Worm (Caenorhabditis elegans) whole organism, L4/young adult: ENCODE measurements around the gene Y46G5A.38.

ENCODE experiments used
- W03F9.2 ChIP-seq: fragments of 150-350 bp; optimal IDR thresholded peaks from 2 replicates; lab custom pipeline; 2014; ENCODE audit warnings: missing biosample characterization, missing genetic modification characterization
- dao-5 ChIP-seq: sonication (generic microtip); optimal IDR thresholded peaks from 2 replicates; lab custom pipeline; 2016; ENCODE audit warnings: missing genotype, missing genetic modification characterization, moderate library complexity, missing compliant biosample characterization
- him-1 ChIP-seq: sonication (generic microtip); optimal IDR thresholded peaks from 2 replicates; lab custom pipeline; 2016; ENCODE audit warnings: missing genotype, missing genetic modification reagents, missing genetic modification characterization, missing compliant biosample characterization

Y46G5A.38 gene

DNA sequence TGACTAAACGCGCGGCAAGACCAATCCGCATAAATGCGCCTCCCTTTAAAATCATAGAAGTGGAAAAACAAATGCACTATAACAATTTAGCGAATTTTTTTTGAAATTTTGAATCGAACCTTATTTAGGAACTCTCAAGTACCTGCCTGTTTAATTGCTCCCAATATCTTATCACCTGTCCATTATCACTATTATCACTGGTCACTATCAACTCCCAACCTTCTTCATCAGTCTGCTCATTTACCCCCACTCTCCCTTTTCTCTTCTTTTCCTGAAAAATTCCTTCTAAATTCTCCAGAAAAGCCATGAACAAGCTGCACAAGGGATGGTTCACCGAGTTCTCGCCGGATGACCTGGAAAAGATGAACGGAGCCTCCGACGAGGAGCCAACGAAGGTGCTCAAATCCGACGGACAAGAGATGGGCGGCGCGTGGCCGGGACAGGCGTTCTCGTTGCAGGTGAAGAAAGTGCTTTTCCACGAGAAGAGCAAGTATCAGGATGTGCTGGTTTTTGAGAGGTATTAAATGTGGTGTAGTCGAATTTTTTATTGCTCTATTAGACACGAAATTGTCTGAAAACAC lies 20.2 kb upstream of the Y46G5A.38 start, which contains the start of gene spds-1:
Gene spds-1, plus strand, starts transcription at position 298 of the 581 bp plus-strand sequence.
- no peak for TF ChIP-seq him-1
- no peak for TF ChIP-seq dao-5
- no peak for TF ChIP-seq W03F9.2 (tag; lab: Kevin White, UChicago)

DNA sequence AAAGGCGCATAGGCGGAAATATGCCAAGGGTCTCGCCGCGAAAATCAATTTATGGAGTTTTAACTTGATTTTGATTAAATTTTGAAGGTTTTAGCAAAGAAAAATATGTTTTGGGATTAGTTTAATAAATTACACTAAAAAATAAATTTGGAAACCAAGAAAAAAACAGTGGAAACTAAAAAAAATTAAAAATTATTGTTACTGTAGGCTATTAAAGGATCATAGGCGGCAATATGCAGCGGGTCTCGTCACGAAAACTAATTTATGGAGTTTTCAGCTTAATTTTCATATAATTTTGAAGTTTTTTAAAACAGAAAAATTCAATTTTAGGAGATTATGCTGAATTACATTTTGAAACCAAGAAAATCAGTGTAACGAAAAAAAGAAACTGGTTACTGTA lies 18.1 kb upstream of the Y46G5A.38 start:
- TF ChIP-seq dao-5 (no peak), him-1 (no peak), W03F9.2 (tag; lab: Kevin White, UChicago) (no peak)

DNA sequence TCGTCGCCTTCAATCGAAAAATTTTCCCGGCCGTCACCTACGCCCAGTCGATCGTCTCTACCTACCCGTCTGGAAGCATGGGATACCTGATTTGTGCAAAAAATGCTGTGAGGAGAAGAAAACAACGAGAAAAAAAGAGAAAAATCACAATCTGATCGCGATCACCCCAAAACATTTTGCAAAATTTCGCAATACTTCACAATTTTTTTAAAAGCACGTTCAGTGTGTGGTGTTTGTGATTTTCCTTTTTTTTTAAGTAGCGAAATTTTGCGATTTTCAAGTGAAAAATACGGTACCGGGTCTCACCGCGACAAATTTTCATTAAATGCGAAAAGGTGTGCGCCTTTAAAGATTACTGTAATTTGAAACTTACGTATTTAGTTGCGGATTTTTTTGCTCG lies 17.1 kb upstream of the Y46G5A.38 start:
- TF ChIP-seq him-1, result no peak

DNA sequence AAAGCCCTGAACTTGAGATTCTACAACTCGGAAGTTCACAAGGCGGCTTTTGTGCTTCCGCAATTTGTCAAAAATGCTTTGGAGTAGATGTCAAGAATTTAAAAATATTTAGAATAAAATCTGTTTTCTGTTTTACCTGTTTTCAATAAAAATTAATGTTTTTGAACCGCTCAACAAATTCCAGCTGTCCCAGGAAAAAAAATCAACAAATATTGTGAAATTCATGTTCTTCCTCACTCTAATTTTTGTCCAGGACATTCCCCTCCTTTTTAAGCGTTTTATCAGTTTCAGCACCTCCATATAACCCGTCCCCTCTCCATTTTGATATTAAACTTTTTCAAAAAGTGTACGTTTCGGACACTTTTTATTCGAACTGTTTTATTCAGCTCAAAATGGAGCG lies 16.1 kb upstream of the Y46G5A.38 start, which contains the start of gene Y46G5A.20:
Gene Y46G5A.20, plus strand, starts transcription at position 301 of the 400 bp plus-strand sequence.
- TF ChIP-seq dao-5, result no peak
- TF ChIP-seq him-1, result no peak
- TF ChIP-seq W03F9.2 (tag; lab: Kevin White, UChicago), result no peak

DNA sequence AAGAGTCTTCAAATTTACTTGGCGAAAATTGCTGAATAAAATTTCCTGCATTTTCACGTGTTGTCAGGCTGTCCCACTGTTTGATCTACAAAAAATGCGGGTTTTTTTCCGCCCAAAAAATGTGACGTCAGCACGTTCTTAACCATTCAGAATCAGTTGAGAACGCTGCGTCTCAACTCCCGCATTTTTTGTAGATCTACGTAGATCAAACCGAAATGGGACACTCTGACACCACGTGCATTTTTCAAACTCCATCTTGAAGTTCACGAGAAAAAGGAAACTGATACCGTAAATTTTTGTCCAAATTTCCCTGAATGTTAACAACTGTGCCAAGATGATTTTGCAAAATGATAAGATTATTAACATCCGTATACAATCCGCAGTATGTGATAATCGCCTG lies 13.6 kb upstream of the Y46G5A.38 start:
- no peak for TF ChIP-seq him-1
- no peak for TF ChIP-seq dao-5
- no peak for TF ChIP-seq W03F9.2 (tag; lab: Kevin White, UChicago)

DNA sequence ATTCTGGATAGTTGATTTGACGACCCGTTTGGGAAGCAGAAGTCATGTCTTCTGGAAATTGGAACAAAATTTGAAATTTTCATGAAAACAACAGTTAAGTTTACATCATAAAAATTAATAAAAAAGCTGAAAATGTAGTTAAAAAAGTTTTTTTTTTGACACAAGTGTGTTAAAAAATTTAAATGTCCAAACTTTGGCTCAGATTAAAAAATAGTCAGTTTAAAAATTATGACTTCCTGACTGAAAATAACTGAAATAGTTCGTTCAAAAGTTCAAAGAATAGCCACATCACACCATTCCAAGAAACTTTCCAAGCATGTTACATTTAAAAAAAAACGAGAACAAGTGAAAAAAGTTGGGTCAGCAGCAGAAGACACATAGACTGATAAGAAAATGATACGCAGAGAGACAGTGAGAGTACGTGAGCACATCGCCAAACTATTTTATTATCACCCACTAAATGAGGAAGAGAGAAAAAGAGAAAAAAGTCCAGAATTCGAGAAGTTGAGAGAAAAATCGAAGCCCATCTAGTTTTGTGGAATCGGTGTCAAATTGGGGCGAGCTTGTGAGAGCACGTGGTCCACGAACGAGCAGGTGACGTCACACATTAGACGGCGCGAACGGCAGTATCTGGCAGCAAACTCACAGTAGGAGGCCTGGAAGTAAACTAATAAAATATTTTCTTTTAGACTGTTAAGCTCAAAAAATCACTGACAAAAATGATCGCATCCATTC lies 10.3 kb upstream of the Y46G5A.38 start, which contains the start of gene acl-7:
Gene acl-7, minus strand, starts transcription at position 51 of the 735 bp plus-strand sequence.
- TF ChIP-seq him-1 (no peak), W03F9.2 (tag; lab: Kevin White, UChicago) (no peak), dao-5 (no peak)

DNA sequence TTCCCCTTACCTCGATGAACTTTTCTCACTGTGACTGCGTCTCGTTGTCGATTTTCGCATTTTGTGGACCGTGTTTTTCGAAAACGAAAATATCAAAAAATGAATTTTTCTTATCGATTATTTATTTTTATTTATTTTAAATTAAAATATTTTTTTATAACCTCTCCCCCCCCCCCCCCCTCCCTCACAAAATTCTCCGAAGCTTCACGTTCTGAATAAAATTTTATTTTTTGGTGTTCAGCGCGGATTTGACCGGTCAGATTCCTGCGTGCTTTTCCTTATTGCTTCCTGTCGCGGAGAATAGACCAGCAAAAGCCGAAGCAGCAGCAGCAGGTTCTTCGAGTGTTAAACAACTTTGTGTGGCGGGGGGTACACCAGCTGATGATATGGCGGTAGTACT lies 8.4 kb upstream of the Y46G5A.38 start, which contains the start of gene Y46G5A.22:
Gene Y46G5A.22, minus strand, starts transcription at position 101 of the 400 bp plus-strand sequence.
- TF ChIP-seq W03F9.2 (tag; lab: Kevin White, UChicago), result no peak
- TF ChIP-seq dao-5, result no peak
- TF ChIP-seq him-1, result no peak

DNA sequence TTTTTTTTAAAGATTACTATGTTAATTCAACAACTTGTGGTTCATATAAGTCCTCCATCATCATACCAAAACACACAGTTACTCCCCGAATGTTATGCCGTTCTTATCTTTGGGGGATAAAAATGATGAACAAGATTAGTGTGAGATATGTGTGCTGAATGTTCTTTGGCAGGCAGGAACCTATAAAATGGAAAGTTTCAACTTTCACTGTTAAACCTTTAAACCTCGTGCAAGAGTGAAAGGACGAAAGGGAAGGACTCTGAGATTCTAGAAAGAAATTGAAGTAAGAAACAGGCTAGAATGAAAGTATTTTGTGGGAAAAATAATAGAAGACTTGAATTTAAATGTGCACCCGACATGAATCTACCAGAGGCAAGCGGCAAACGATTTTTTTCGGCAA lies 6.9 kb upstream of the Y46G5A.38 start:
- TF ChIP-seq dao-5 (no peak), W03F9.2 (tag; lab: Kevin White, UChicago) (no peak), him-1 (no peak)

DNA sequence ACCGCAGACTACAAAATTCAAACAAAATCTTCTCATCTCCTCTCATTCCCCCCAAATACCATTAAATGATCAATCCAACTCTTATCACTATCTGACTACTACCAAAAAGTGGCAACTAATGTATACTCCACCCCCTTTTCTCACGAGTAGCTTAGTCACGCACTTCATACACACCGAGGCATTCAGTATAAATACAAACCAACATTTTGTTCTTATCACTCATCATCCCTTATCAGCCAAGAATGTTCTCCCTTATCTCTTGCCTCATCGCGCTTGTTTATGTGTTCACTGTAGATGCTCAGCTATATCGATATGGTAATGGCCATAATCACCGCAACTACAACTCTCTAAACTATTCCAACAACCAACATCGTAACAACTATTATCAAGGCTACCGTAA lies 3.4 kb upstream of the Y46G5A.38 start, which contains the start of gene Y46G5A.36:
Gene Y46G5A.36, plus strand, starts transcription at position 243 of the 400 bp plus-strand sequence.
- TF ChIP-seq W03F9.2 (tag; lab: Kevin White, UChicago), result no peak
- no peak for TF ChIP-seq him-1
- TF ChIP-seq dao-5, result no peak

DNA sequence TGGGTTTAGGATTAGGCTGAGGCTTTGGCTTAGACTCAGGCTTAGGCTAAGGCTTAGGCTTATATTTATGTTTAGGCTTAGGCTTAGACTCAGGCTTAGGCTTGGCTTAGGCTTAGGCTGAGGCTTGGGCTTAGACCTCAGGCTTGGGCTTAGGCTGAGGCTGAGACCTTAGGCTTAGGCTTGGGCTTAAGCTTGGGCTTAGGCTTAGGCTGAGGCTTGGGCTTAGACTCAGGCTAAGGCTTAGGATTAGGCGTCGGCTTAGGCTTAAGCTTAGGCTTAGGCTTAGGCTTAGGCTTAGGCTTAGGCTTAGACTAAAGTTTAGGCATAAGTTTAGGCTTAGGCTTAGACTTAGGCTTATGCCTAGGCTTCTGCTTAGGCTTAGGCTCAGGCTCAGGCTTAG lies 2.4 kb upstream of the Y46G5A.38 start:
- TF ChIP-seq him-1, result no peak
- no peak for TF ChIP-seq dao-5
- no peak for TF ChIP-seq W03F9.2 (tag; lab: Kevin White, UChicago)

DNA sequence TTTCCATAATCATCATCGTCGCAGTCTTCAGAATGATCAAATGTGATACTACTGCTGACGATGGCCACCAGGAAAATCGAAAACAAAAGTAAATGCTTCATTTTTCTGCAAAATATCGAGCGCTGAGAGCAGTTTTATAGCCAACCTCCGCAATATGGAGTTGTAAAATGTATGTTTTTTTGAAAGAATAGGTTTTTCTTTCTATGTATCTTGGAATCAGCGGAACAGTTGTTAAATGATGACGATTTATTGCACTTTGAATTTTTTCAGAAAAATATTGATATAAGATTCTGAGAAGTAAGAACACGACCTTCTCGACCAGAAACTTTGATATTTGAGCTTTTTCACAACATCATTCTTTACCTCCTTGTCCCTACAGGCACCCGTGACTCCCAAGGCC lies 2.0 kb downstream of the Y46G5A.38 start, which contains the start of gene Y46G5A.23:
Gene Y46G5A.23, minus strand, starts transcription at position 101 of the 400 bp plus-strand sequence.
- no peak for TF ChIP-seq him-1
- TF ChIP-seq W03F9.2 (tag; lab: Kevin White, UChicago), result no peak
- TF ChIP-seq dao-5, result no peak

DNA sequence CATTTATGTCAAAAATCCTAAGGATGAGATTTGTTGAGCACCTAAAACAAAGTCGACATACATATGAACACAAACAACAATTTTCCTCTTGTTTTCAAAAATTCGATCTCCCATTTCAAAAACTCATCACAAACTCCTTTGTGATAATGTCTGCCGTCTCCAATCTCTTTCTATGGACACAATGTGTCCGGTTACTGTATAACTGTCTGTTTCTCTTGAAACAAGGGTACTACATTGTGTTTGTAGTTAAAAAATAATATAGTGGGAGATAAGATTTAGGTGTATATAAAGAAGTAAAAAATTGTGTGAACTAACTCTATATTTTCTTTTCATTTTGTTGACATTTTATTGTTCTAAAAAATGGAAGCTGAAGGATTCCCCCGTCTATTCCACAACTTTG lies 3.5 kb downstream of the Y46G5A.38 start, which contains the start of gene bcmo-1:
Gene bcmo-1, plus strand, starts transcription at position 330 of the 400 bp plus-strand sequence.
- no peak for TF ChIP-seq dao-5

DNA sequence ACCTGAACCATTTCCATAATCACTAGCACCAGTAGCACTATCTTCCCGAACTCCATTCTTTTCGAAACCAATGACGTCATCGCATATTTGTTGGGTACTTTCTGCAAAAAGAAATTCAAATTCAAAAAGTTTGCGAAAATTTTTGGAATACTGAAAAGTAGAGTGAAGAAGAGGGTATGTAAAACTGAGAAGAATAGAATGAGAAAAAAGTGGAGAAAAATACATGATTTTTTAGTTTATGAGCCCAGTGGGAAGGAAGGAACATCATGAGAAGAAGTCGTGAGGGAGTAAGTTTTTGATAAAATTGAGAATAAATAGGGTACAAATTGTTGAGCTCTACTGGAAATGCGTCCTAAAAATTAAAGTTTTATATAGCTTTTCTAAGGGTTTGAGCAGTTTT lies 13.2 kb downstream of the Y46G5A.38 start, which contains the start of gene lgc-35:
Gene lgc-35, minus strand, starts transcription at position 101 of the 400 bp plus-strand sequence.
- no peak for TF ChIP-seq dao-5
- TF ChIP-seq him-1, result no peak
- no peak for TF ChIP-seq W03F9.2 (tag; lab: Kevin White, UChicago)

DNA sequence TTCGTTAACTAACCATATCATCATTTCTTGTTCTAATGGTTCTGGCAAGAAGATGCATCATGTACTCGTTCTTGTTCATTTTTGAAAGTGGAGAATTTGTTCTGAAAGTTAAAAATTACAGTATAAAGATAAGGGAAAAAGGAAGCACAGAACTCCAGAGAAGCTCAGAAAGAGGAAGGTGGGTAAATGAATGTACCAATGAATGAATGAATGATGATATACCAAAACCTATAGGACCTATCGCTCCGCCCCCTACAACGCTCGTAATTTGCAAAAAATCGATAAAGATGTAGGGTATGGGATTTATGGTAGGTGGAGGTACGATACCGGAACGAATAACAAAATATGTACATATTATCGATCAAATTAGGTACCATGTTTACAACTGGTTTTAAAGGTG lies 20.9 kb downstream of the Y46G5A.38 start, which contains the start of gene pes-10:
Gene pes-10, minus strand, starts transcription at position 101 of the 400 bp plus-strand sequence.
- TF ChIP-seq him-1 (no peak), W03F9.2 (tag; lab: Kevin White, UChicago) (no peak), dao-5 (no peak)

DNA sequence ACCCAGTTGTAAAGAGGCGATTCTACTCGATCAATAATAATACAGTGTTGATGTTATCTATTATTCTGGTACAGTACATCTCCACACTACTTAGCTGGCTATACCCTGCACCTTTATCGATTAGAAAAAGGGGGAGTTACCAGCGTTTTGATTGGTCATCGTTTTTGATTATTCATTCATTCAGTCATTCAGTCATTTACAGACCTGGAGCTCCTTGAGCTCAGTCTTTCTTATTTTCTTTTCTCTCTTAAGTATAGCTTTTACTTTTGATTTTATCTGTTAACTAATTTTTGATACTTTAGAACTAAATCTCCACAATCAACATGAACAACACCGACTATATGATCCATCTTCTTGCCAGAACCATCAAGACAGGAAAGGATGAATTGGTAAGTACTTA lies 23.3 kb downstream of the Y46G5A.38 start, which contains the start of gene Y46G5A.28:
Gene Y46G5A.28, plus strand, starts transcription at position 301 of the 400 bp plus-strand sequence.
- TF ChIP-seq him-1 (no peak), dao-5 (no peak), W03F9.2 (tag; lab: Kevin White, UChicago) (no peak)
